Worm (Caenorhabditis elegans): Measurements from ENCODE around the gene C55C3.7.
A peak's percentile ranks its signal among the peaks of the same experiment; 100 is the strongest.

- no peak for TF ChIP-seq ceh-82 (tag; optimal IDR thresholded peaks at IDR 0.05)
- TF ChIP-seq ceh-28 (tag; optimal IDR thresholded peaks at IDR 0.05), result no peak
- TF ChIP-seq ztf-4 (tag; optimal IDR thresholded peaks at IDR 0.05), result no peak
- no peak for TF ChIP-seq ztf-11 (tag; optimal IDR thresholded peaks at IDR 0.05)
- no peak for TF ChIP-seq egl-27 (tag; optimal IDR thresholded peaks at IDR 0.05)
- no peak for TF ChIP-seq lin-15B (tag; optimal IDR thresholded peaks at IDR 0.05)
- no peak for TF ChIP-seq R02D3.7 (tag; optimal IDR thresholded peaks at IDR 0.05)
- TF ChIP-seq mml-1 (tag; optimal IDR thresholded peaks at IDR 0.05), result no peak
- no peak for TF ChIP-seq nhr-28 (tag; optimal IDR thresholded peaks at IDR 0.05)
- peak; percentile 51 for TF ChIP-seq pha-4 (tag; optimal IDR thresholded peaks at IDR 0.05)
- no peak for TF ChIP-seq tbx-2 (tag; optimal IDR thresholded peaks at IDR 0.05)
Measured at ce11 chrIV:5666115-5667028, 16.1 kb downstream of the C55C3.7 start.

Measured in whole organism, L3 larva.